Worm (Caenorhabditis elegans): ENCODE results near the gene cha-1.
"Not testable (repeated sequence)": the region's sequence is repeated elsewhere in the genome, so short reads cannot be mapped to it uniquely, and the experiment has no call there.

- not testable (repeated sequence) for TF ChIP-seq mep-1 (tag; optimal IDR thresholded peaks at IDR 0.05); unc-39 (tag; optimal IDR thresholded peaks at IDR 0.05); ham-2 (GFP tag; optimal IDR thresholded peaks at IDR 0.05)
Measured at ce11 chrIV:3582806-3583205, 41.7 kb downstream of the cha-1 start, which contains the start of gene blos-7.
